Fruit fly (Drosophila melanogaster) Kc167 (cell line): ENCODE results near the gene CG3036.

Experiments used
- Myc ChIP-seq: fragments of >200 bp; optimal IDR thresholded peaks from 2 replicates; lab custom pipeline; 2017; ENCODE audit warnings: missing external identifiers
- Sin3A ChIP-seq: fragments of >200 bp; optimal IDR thresholded peaks from 2 replicates; lab custom pipeline; 2018; ENCODE audit warnings: missing external identifiers
- psq ChIP-seq: fragments of >200 bp; optimal IDR thresholded peaks from 2 replicates; lab custom pipeline; 2017; ENCODE audit warnings: missing external identifiers
- ttk ChIP-seq: sonication (Bioruptor generic); optimal IDR thresholded peaks from 2 replicates; lab custom pipeline; 2017; ENCODE audit warnings: missing external identifiers

DNA sequence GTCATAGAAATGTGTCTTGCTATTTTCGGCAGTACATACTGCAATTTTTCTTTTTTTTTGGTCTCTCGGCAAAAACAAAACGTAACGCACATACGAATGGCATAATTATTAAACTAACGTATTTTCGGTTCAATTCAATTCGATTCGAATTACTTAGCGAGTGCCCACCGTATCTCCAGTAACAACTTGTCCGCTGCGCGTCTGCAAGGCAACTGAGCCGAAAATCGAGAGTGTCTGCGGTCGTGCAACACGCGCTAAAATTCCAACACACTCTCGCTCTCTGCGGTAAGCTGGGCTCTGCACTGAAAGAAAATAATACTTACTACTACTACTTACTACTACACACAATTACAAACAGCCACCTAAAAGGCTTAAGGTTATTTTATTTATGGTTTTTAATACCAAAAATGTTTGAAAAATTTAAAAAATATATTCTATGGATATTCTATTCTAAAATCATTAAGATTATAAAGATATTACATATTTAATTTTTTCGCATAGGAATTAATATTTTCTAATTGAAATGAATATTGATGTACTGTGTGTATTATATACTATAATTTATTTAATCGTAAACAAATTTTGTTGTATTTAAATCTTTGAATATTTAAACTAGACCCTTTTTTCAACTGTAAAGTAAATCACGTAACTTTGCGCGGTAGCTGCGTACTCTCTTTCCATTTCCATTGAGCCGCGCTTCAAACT lies 14.8 kb downstream of the CG3036 start, which contains the start of gene snsl:
- no peak for TF ChIP-seq Sin3A
- TF ChIP-seq ttk (lab: Kevin White, UChicago), result no peak
- no peak for TF ChIP-seq Myc
- TF ChIP-seq psq (lab: Kevin White, UChicago), result no peak
